ENCODE assay signal across 5 fruit fly cellular contexts in genomic region chr3R:28326150-28326965, dm6.
TF ChIP-seq lines count a peak whose summit lies in the region.

No protein-coding gene starts in this region.

- TF ChIP-seq CTCF in whole organism, embryonic (GFP tag; optimal IDR thresholded peaks at IDR 0.05; lab: Kevin White, UChicago), result peak; percentile 77

TF ChIP-seq in whole organism, adult, 20 proteins besides CTCF, POLR2A, EP300 and RAD21 (continues in another document):
- TF ChIP-seq tj (GFP tag; optimal IDR thresholded peaks at IDR 0.05; lab: Kevin White, UChicago), result peak; percentile 97
- peak; percentile 98 for TF ChIP-seq Hr96 (GFP tag; optimal IDR thresholded peaks at IDR 0.05; lab: Kevin White, UChicago)
- peak; percentile 87 for TF ChIP-seq cic (GFP tag; optimal IDR thresholded peaks at IDR 0.05; lab: Kevin White, UChicago)
- TF ChIP-seq bab1 (GFP tag; optimal IDR thresholded peaks at IDR 0.05; lab: Kevin White, UChicago), result peak; percentile 98
- TF ChIP-seq ovo (GFP tag; optimal IDR thresholded peaks at IDR 0.05; lab: Kevin White, UChicago), result peak; percentile 85
- peak; percentile 96 for TF ChIP-seq CG12768 (GFP tag; optimal IDR thresholded peaks at IDR 0.05; lab: Kevin White, UChicago)
- TF ChIP-seq Mnt (GFP tag; optimal IDR thresholded peaks at IDR 0.05; lab: Kevin White, UChicago), result peak; percentile 94
- peak; percentile 96 for TF ChIP-seq CG33017 (tag; optimal IDR thresholded peaks at IDR 0.05; lab: Kevin White, UChicago)
- peak; percentile 95 for TF ChIP-seq Crg-1 (GFP tag; optimal IDR thresholded peaks at IDR 0.05; lab: Kevin White, UChicago)
- TF ChIP-seq CG11617 (GFP tag; optimal IDR thresholded peaks at IDR 0.05; lab: Kevin White, UChicago), result peak; percentile 97
- TF ChIP-seq Clk (GFP tag; optimal IDR thresholded peaks at IDR 0.05; lab: Kevin White, UChicago), result peak; percentile 94
- peak; percentile 84 for TF ChIP-seq pad (GFP tag; optimal IDR thresholded peaks at IDR 0.05; lab: Kevin White, UChicago)
- TF ChIP-seq kay (GFP tag; lab: Kevin White, UChicago; ENCODE audit: borderline replicate concordance), result peak; percentile 55
- peak; percentile 96 for TF ChIP-seq CG7101 (tag; optimal IDR thresholded peaks at IDR 0.05; lab: Kevin White, UChicago)
- TF ChIP-seq cnc (optimal IDR thresholded peaks at IDR 0.05; lab: Kevin White, UChicago), result no peak
- peak; percentile 97 for TF ChIP-seq CG5204 (GFP tag; optimal IDR thresholded peaks at IDR 0.05; lab: Kevin White, UChicago)
- peak; percentile 92 for TF ChIP-seq CG1620 (GFP tag; optimal IDR thresholded peaks at IDR 0.05; lab: Kevin White, UChicago)
- TF ChIP-seq toe (GFP tag; optimal IDR thresholded peaks at IDR 0.05; lab: Kevin White, UChicago), result peak; percentile 96

TF ChIP-seq in whole organism, embryonic, 481 proteins besides CTCF, POLR2A, EP300 and RAD21 (continues in another document):
- TF ChIP-seq chinmo (GFP tag; IDR thresholded peaks at IDR 0.05; lab: Robert Waterston, UW; ENCODE audit: partially characterized antibody), result no peak
- no peak for TF ChIP-seq CG32767 (GFP tag; IDR thresholded peaks at IDR 0.05; lab: Robert Waterston, UW)
- TF ChIP-seq Stat92E (GFP tag; optimal IDR thresholded peaks at IDR 0.05; lab: Kevin White, UChicago), result peak in 1 of 3 experiments; percentile 96
- TF ChIP-seq Ets97D (GFP tag; optimal IDR thresholded peaks at IDR 0.05; lab: Kevin White, UChicago), result peak; percentile 97
- peak; percentile 99 for TF ChIP-seq CG2678 (tag; optimal IDR thresholded peaks at IDR 0.05; lab: Kevin White, UChicago)
- TF ChIP-seq Tbp (GFP tag; optimal IDR thresholded peaks at IDR 0.05; lab: Kevin White, UChicago), result no peak
- TF ChIP-seq CG3838 (GFP tag; optimal IDR thresholded peaks at IDR 0.05; lab: Kevin White, UChicago), result peak; percentile 99
- TF ChIP-seq CG12391 (tag; optimal IDR thresholded peaks at IDR 0.05; lab: Kevin White, UChicago), result peak; percentile 100
- peak; percentile 99 for TF ChIP-seq CG12155 (GFP tag; optimal IDR thresholded peaks at IDR 0.05; lab: Kevin White, UChicago)
- TF ChIP-seq vfl (GFP tag; optimal IDR thresholded peaks at IDR 0.05; lab: Kevin White, UChicago), result peak; percentile 100
- TF ChIP-seq CG3407 (GFP tag; optimal IDR thresholded peaks at IDR 0.05; lab: Kevin White, UChicago), result peak; percentile 98
- peak; percentile 100 for TF ChIP-seq Chrac-16 (GFP tag; optimal IDR thresholded peaks at IDR 0.05; lab: Kevin White, UChicago)
- TF ChIP-seq CG14710 (tag; optimal IDR thresholded peaks at IDR 0.05; lab: Kevin White, UChicago), result peak; percentile 97
- TF ChIP-seq CG7357 (GFP tag; IDR thresholded peaks at IDR 0.05; lab: Robert Waterston, UW), result peak; percentile 97
- TF ChIP-seq Gug (GFP tag; IDR thresholded peaks at IDR 0.05; lab: Robert Waterston, UW), result peak; percentile 99
- TF ChIP-seq CG2712 (tag; optimal IDR thresholded peaks at IDR 0.05; lab: Kevin White, UChicago), result peak; percentile 99
- no peak for TF ChIP-seq CG6689 (GFP tag; IDR thresholded peaks at IDR 0.05; lab: Robert Waterston, UW)
- TF ChIP-seq CrebB (tag; optimal IDR thresholded peaks at IDR 0.05; lab: Kevin White, UChicago), result peak; percentile 99

TF ChIP-seq in whole organism, prepupa, 60 proteins besides CTCF, POLR2A, EP300 and RAD21 (continues in another document):
- TF ChIP-seq acj6 (GFP tag; optimal IDR thresholded peaks at IDR 0.05; lab: Kevin White, UChicago) (peak; percentile 100), Hr4 (GFP tag; optimal IDR thresholded peaks at IDR 0.05; lab: Kevin White, UChicago) (peak; percentile 100), OdsH (GFP tag; optimal IDR thresholded peaks at IDR 0.05; lab: Kevin White, UChicago) (peak; percentile 100), lz (GFP tag; optimal IDR thresholded peaks at IDR 0.05; lab: Kevin White, UChicago) (peak; percentile 100), CG6276 (GFP tag; optimal IDR thresholded peaks at IDR 0.05; lab: Kevin White, UChicago) (peak; percentile 100), dsx (GFP tag; optimal IDR thresholded peaks at IDR 0.05; lab: Kevin White, UChicago; ENCODE audit: poor library complexity, severe bottlenecking) (peak; percentile 100), CG4318 (GFP tag; optimal IDR thresholded peaks at IDR 0.05; lab: Kevin White, UChicago) (peak; percentile 100), CG9139 (GFP tag; optimal IDR thresholded peaks at IDR 0.05; lab: Kevin White, UChicago) (peak; percentile 100), achi (GFP tag; optimal IDR thresholded peaks at IDR 0.05; lab: Kevin White, UChicago) (peak; percentile 99), CG10669 (GFP tag; optimal IDR thresholded peaks at IDR 0.05; lab: Kevin White, UChicago) (peak; percentile 100), CG10631 (GFP tag; optimal IDR thresholded peaks at IDR 0.05; lab: Kevin White, UChicago) (peak; percentile 100), CG11902 (GFP tag; optimal IDR thresholded peaks at IDR 0.05; lab: Kevin White, UChicago) (peak; percentile 99), spab (GFP tag; optimal IDR thresholded peaks at IDR 0.05; lab: Kevin White, UChicago) (peak; percentile 100), Ets96B (tag; optimal IDR thresholded peaks at IDR 0.05; lab: Kevin White, UChicago) (peak; percentile 100), Blimp-1 (GFP tag; optimal IDR thresholded peaks at IDR 0.05; lab: Kevin White, UChicago) (peak; percentile 97), CG32006 (GFP tag; optimal IDR thresholded peaks at IDR 0.05; lab: Kevin White, UChicago) (peak; percentile 100), Ets21C (GFP tag; optimal IDR thresholded peaks at IDR 0.05; lab: Kevin White, UChicago) (peak; percentile 100), Sox15 (GFP tag; optimal IDR thresholded peaks at IDR 0.05; lab: Kevin White, UChicago) (peak; percentile 100), CG8119 (GFP tag; IDR thresholded peaks at IDR 0.05; lab: Robert Waterston, UW) (no peak)

TF ChIP-seq in whole organism, pupa, 21 proteins besides CTCF, POLR2A, EP300 and RAD21:
- peak; percentile 100 for TF ChIP-seq CG13204 (GFP tag; optimal IDR thresholded peaks at IDR 0.05; lab: Kevin White, UChicago)
- TF ChIP-seq CG17806 (tag; optimal IDR thresholded peaks at IDR 0.05; lab: Kevin White, UChicago), result peak; percentile 100
- TF ChIP-seq Ets98B (GFP tag; IDR thresholded peaks at IDR 0.05; lab: Robert Waterston, UW), result no peak
- TF ChIP-seq CG4496 (GFP tag; IDR thresholded peaks at IDR 0.05; lab: Robert Waterston, UW), result no peak
- peak; percentile 100 for TF ChIP-seq Pif1B (GFP tag; optimal IDR thresholded peaks at IDR 0.05; lab: Kevin White, UChicago)
- TF ChIP-seq CG10348 (GFP tag; IDR thresholded peaks at IDR 0.05; lab: Robert Waterston, UW), result no peak
- peak; percentile 100 for TF ChIP-seq Pif1A (GFP tag; optimal IDR thresholded peaks at IDR 0.05; lab: Kevin White, UChicago)
- TF ChIP-seq CG14655 (GFP tag; optimal IDR thresholded peaks at IDR 0.05; lab: Kevin White, UChicago), result peak; percentile 100
- peak; percentile 100 for TF ChIP-seq D1 (tag; optimal IDR thresholded peaks at IDR 0.05; lab: Kevin White, UChicago)
- TF ChIP-seq CG8159 (tag; optimal IDR thresholded peaks at IDR 0.05; lab: Kevin White, UChicago), result peak; percentile 100
- TF ChIP-seq Snoo (tag; optimal IDR thresholded peaks at IDR 0.05; lab: Kevin White, UChicago), result peak; percentile 100
- TF ChIP-seq CG34367 (tag; optimal IDR thresholded peaks at IDR 0.05; lab: Kevin White, UChicago), result peak; percentile 100
- no peak for TF ChIP-seq CG12605 (GFP tag; IDR thresholded peaks at IDR 0.05; lab: Robert Waterston, UW)
- TF ChIP-seq CG15710 (tag; optimal IDR thresholded peaks at IDR 0.05; lab: Kevin White, UChicago), result peak; percentile 100
- TF ChIP-seq CG32121 (GFP tag; IDR thresholded peaks at IDR 0.05; lab: Robert Waterston, UW), result no peak
- peak; percentile 100 for TF ChIP-seq CG9948 (tag; optimal IDR thresholded peaks at IDR 0.05; lab: Kevin White, UChicago)
- no peak for TF ChIP-seq fd96Ca (GFP tag; IDR thresholded peaks at IDR 0.05; lab: Robert Waterston, UW)
- TF ChIP-seq gl (tag; optimal IDR thresholded peaks at IDR 0.05; lab: Kevin White, UChicago), result peak; percentile 100
- TF ChIP-seq CG8301 (tag; optimal IDR thresholded peaks at IDR 0.05; lab: Kevin White, UChicago), result peak; percentile 100
- peak; percentile 97 for TF ChIP-seq EcR (GFP tag; optimal IDR thresholded peaks at IDR 0.05; lab: Kevin White, UChicago)
- no peak for TF ChIP-seq rn (GFP tag; IDR thresholded peaks at IDR 0.05; lab: Robert Waterston, UW)

TF ChIP-seq in whole organism, wandering third instar larva, 38 proteins besides CTCF, POLR2A, EP300 and RAD21 (continues in another document):
- peak; percentile 100 for TF ChIP-seq rgr (GFP tag; optimal IDR thresholded peaks at IDR 0.05; lab: Kevin White, UChicago)
- peak; percentile 100 for TF ChIP-seq OdsH (GFP tag; optimal IDR thresholded peaks at IDR 0.05; lab: Kevin White, UChicago)
- peak; percentile 99 for TF ChIP-seq dmrt93B (GFP tag; optimal IDR thresholded peaks at IDR 0.05; lab: Kevin White, UChicago)
- TF ChIP-seq jim (GFP tag; optimal IDR thresholded peaks at IDR 0.05; lab: Kevin White, UChicago), result peak; percentile 93
- TF ChIP-seq N (GFP tag; optimal IDR thresholded peaks at IDR 0.05; lab: Kevin White, UChicago), result no peak
- TF ChIP-seq Vsx2 (GFP tag; optimal IDR thresholded peaks at IDR 0.05; lab: Kevin White, UChicago; ENCODE audit: partially characterized antibody), result peak; percentile 51
- TF ChIP-seq psq (GFP tag; optimal IDR thresholded peaks at IDR 0.05; lab: Kevin White, UChicago), result peak; percentile 100
- peak; percentile 99 for TF ChIP-seq Jra (GFP tag; optimal IDR thresholded peaks at IDR 0.05; lab: Kevin White, UChicago)
- TF ChIP-seq lola (GFP tag; optimal IDR thresholded peaks at IDR 0.05; lab: Kevin White, UChicago), result no peak
- TF ChIP-seq Sp1 (GFP tag; optimal IDR thresholded peaks at IDR 0.05; lab: Kevin White, UChicago), result peak; percentile 100
- TF ChIP-seq Rel (GFP tag; optimal IDR thresholded peaks at IDR 0.05; lab: Kevin White, UChicago), result peak; percentile 100
- peak; percentile 94 for TF ChIP-seq Rel (tag; optimal IDR thresholded peaks at IDR 0.05; lab: Kevin White, UChicago)
- TF ChIP-seq CrebA (GFP tag; optimal IDR thresholded peaks at IDR 0.05; lab: Kevin White, UChicago; ENCODE audit: borderline replicate concordance), result peak; percentile 98
- peak; percentile 96 for TF ChIP-seq GATAd (GFP tag; optimal IDR thresholded peaks at IDR 0.05; lab: Kevin White, UChicago)
- peak; percentile 100 for TF ChIP-seq br (GFP tag; optimal IDR thresholded peaks at IDR 0.05; lab: Kevin White, UChicago)
- TF ChIP-seq brk (GFP tag; optimal IDR thresholded peaks at IDR 0.05; lab: Kevin White, UChicago), result peak; percentile 98
- peak; percentile 99 for TF ChIP-seq tai (GFP tag; optimal IDR thresholded peaks at IDR 0.05; lab: Kevin White, UChicago)
- TF ChIP-seq Dif (GFP tag; optimal IDR thresholded peaks at IDR 0.05; lab: Kevin White, UChicago; ENCODE audit: partially characterized antibody), result peak; percentile 93
- peak; percentile 99 for TF ChIP-seq CG9705 (GFP tag; optimal IDR thresholded peaks at IDR 0.05; lab: Kevin White, UChicago)
- TF ChIP-seq sv (GFP tag; optimal IDR thresholded peaks at IDR 0.05; lab: Kevin White, UChicago), result peak; percentile 99
- TF ChIP-seq Abd-B (GFP tag; optimal IDR thresholded peaks at IDR 0.05; lab: Kevin White, UChicago), result no peak
- TF ChIP-seq pan (optimal IDR thresholded peaks at IDR 0.05; lab: Kevin White, UChicago), result no peak
- peak; percentile 99 for TF ChIP-seq HLH106 (tag; optimal IDR thresholded peaks at IDR 0.05; lab: Kevin White, UChicago)
